Fruit fly (Drosophila melanogaster) Kc167 (cell line): ENCODE measurements around the gene frj.

Source experiments
- Myc ChIP-seq: fragments of >200 bp; optimal IDR thresholded peaks from 2 replicates; lab custom pipeline; 2017; ENCODE audit warnings: missing external identifiers
- Sin3A ChIP-seq: fragments of >200 bp; optimal IDR thresholded peaks from 2 replicates; lab custom pipeline; 2018; ENCODE audit warnings: missing external identifiers
- h ChIP-seq: fragments of >200 bp; optimal IDR thresholded peaks from 3 replicates; lab custom pipeline; 2018; ENCODE audit warnings: missing external identifiers
- insv ChIP-seq: fragments of >200 bp; optimal IDR thresholded peaks from 3 replicates; lab custom pipeline; 2018; ENCODE audit warnings: missing external identifiers
- psq ChIP-seq: fragments of >200 bp; optimal IDR thresholded peaks from 2 replicates; lab custom pipeline; 2017; ENCODE audit warnings: missing external identifiers
- ttk ChIP-seq: sonication (Bioruptor generic); optimal IDR thresholded peaks from 2 replicates; lab custom pipeline; 2017; ENCODE audit warnings: missing external identifiers

The frj gene

dm6 chr2L:6449753-6450152 is 6.1 kb upstream of the frj start:
- TF ChIP-seq psq (lab: Kevin White, UChicago) = no peak
- TF ChIP-seq ttk = no peak

- TF ChIP-seq insv = no peak
- TF ChIP-seq psq (lab: Kevin White, UChicago) = no peak
- no peak for TF ChIP-seq Sin3A (lab: Kevin White, UChicago)
- TF ChIP-seq h (lab: Kevin White, UChicago) = no peak
- TF ChIP-seq ttk = no peak
- no peak for TF ChIP-seq Myc (lab: Kevin White, UChicago)
These were observed 559 bp upstream of the frj start, which contains the start of gene retm for dm6 chr2L:6455032-6455954. Gene retm (minus strand): TSS chr2L:6455929.

- TF ChIP-seq Sin3A (lab: Kevin White, UChicago) = no peak
- no peak for TF ChIP-seq insv
- no peak for TF ChIP-seq ttk
- TF ChIP-seq psq (lab: Kevin White, UChicago) = no peak
- no peak for TF ChIP-seq h (lab: Kevin White, UChicago)
- TF ChIP-seq Myc (lab: Kevin White, UChicago) = no peak
These were observed 1.7 kb downstream of the frj start for dm6 chr2L:6457583-6457982.

- no peak for TF ChIP-seq ttk
- no peak for TF ChIP-seq Sin3A (lab: Kevin White, UChicago)
- no peak for TF ChIP-seq psq (lab: Kevin White, UChicago)
These were observed 5.6 kb downstream of the frj start for dm6 chr2L:6461497-6461896.

dm6 chr2L:6462259-6462658 is 6.4 kb downstream of the frj start:
- no peak for TF ChIP-seq Myc (lab: Kevin White, UChicago)
- TF ChIP-seq ttk = no peak
- TF ChIP-seq psq (lab: Kevin White, UChicago) = no peak
- TF ChIP-seq h (lab: Kevin White, UChicago) = no peak
- no peak for TF ChIP-seq Sin3A (lab: Kevin White, UChicago)
- no peak for TF ChIP-seq insv

- TF ChIP-seq insv (no peak), h (lab: Kevin White, UChicago) (no peak), psq (lab: Kevin White, UChicago) (no peak), Sin3A (lab: Kevin White, UChicago) (no peak), ttk (no peak), Myc (lab: Kevin White, UChicago) (no peak)
These were observed 7.5 kb downstream of the frj start for dm6 chr2L:6463392-6463791.

dm6 chr2L:6464270-6464669 is 8.4 kb downstream of the frj start:
- TF ChIP-seq Sin3A (lab: Kevin White, UChicago) = no peak
- no peak for TF ChIP-seq psq (lab: Kevin White, UChicago)
- TF ChIP-seq insv = no peak
- no peak for TF ChIP-seq h (lab: Kevin White, UChicago)
- TF ChIP-seq Myc (lab: Kevin White, UChicago) = no peak
- TF ChIP-seq ttk = no peak

dm6 chr2L:6464780-6465179 is 8.9 kb downstream of the frj start:
- TF ChIP-seq h (lab: Kevin White, UChicago) (no peak), insv (no peak), Sin3A (lab: Kevin White, UChicago) (no peak), ttk (no peak)

dm6 chr2L:6465497-6465896 is 9.6 kb downstream of the frj start, which contains the start of gene Rchy1:
Gene Rchy1 (minus strand): TSS chr2L:6465669.
- no peak for TF ChIP-seq Myc (lab: Kevin White, UChicago)
- no peak for TF ChIP-seq psq (lab: Kevin White, UChicago)
- TF ChIP-seq ttk = no peak
- TF ChIP-seq h (lab: Kevin White, UChicago) = no peak
- TF ChIP-seq insv = no peak
- TF ChIP-seq Sin3A (lab: Kevin White, UChicago) = no peak

dm6 chr2L:6467509-6467908 is 11.7 kb downstream of the frj start, which contains the start of gene HemK1:
Gene HemK1 (minus strand): TSS chr2L:6467698.
- TF ChIP-seq Myc (lab: Kevin White, UChicago) = no peak
- TF ChIP-seq h (lab: Kevin White, UChicago) = no peak
- TF ChIP-seq psq (lab: Kevin White, UChicago) = no peak
- TF ChIP-seq insv = no peak
- TF ChIP-seq Sin3A (lab: Kevin White, UChicago) = no peak
- TF ChIP-seq ttk = no peak

dm6 chr2L:6470100-6470644 is 14.3 kb downstream of the frj start:
- TF ChIP-seq ttk = no peak
- no peak for TF ChIP-seq Sin3A (lab: Kevin White, UChicago)
- no peak for TF ChIP-seq Myc (lab: Kevin White, UChicago)

dm6 chr2L:6471978-6472776 is 16.3 kb downstream of the frj start:
- TF ChIP-seq h (lab: Kevin White, UChicago) (no peak), psq (lab: Kevin White, UChicago) (no peak), Myc (lab: Kevin White, UChicago) (no peak), Sin3A (lab: Kevin White, UChicago) (no peak), ttk (no peak)
